Fruit fly (Drosophila melanogaster): ENCODE measurements around the gene mRpS21.

DNA sequence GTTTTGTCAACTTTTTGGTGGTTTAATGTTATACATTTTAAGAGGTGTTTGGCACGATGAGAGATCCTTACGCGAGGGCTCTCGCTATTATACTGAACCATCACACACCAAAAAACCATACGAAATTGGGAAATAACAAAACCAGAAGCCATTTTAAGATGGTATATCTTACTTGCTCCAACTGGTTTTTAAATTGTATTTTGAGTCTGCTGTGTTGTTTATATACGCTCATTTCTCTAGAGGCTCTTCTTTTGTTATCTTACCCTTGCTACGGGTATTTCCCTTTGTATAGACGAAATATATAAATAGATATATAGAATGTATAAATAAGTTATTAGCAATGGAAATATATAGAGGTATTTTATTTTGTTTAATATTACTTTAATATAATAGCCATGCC lies 25.3 kb upstream of the mRpS21 start, which contains the start of gene yellow-e2:
- TF ChIP-seq psq (optimal IDR thresholded peaks at IDR 0.05) (no peak), h (optimal IDR thresholded peaks at IDR 0.05) (no peak), insv (optimal IDR thresholded peaks at IDR 0.05) (no peak), Sin3A (optimal IDR thresholded peaks at IDR 0.05) (no peak), ttk (optimal IDR thresholded peaks at IDR 0.05) (no peak)
